Fruit fly (Drosophila melanogaster) whole organism, prepupa: ENCODE measurements around the gene CG42404.

Experiments used
- Blimp-1 ChIP-seq: fragments of 200-800 bp; sonication (Bioruptor generic); optimal IDR thresholded peaks from 3 replicates; lab custom pipeline; 2017; ENCODE audit warnings: missing biosample characterization, missing genetic modification characterization, mild to moderate bottlenecking, moderate library complexity, missing genetic modification reagents
- CG10669 ChIP-seq: fragments of 200-800 bp; sonication (Bioruptor generic); optimal IDR thresholded peaks from 3 replicates; lab custom pipeline; 2018; ENCODE audit warnings: missing biosample characterization, mild to moderate bottlenecking, missing genetic modification characterization, moderate library complexity
- CG11294 ChIP-seq: fragments of 200-800 bp; sonication (Bioruptor generic); IDR thresholded peaks from 2 replicates; pipeline ENCODE4 v1.3.6; 2022; ENCODE audit warnings: missing biosample characterization, missing genetic modification characterization
- CG11762 ChIP-seq: fragments of 200-800 bp; sonication (Bioruptor generic); optimal IDR thresholded peaks from 3 replicates; lab custom pipeline; 2016; ENCODE audit warnings: missing biosample characterization, missing genetic modification characterization; ENCODE audit not compliant: insufficient read depth
- CG11902 ChIP-seq: fragments of 200-800 bp; sonication (Bioruptor generic); optimal IDR thresholded peaks from 3 replicates; lab custom pipeline; 2016; ENCODE audit warnings: missing biosample characterization, missing genetic modification characterization
- CG15336 ChIP-seq: fragments of 200-800 bp; sonication (Bioruptor generic); IDR thresholded peaks from 2 replicates; pipeline ENCODE4 v1.3.6; 2022; ENCODE audit warnings: missing biosample characterization, missing genetic modification characterization
- CG1621 ChIP-seq: fragments of 200-800 bp; sonication (Bioruptor generic); optimal IDR thresholded peaks from 3 replicates; lab custom pipeline; 2018; ENCODE audit warnings: missing biosample characterization, mild to moderate bottlenecking, missing genetic modification characterization
- CG16779 ChIP-seq: fragments of 200-800 bp; sonication (Bioruptor generic); optimal IDR thresholded peaks from 3 replicates; lab custom pipeline; 2017; ENCODE audit warnings: missing biosample characterization, mild to moderate bottlenecking, missing genetic modification characterization
- CG3032 ChIP-seq: fragments of 200-800 bp; optimal IDR thresholded peaks from 2 replicates; lab custom pipeline; 2019; ENCODE audit warnings: missing biosample characterization, mild to moderate bottlenecking, missing genetic modification characterization, moderate library complexity
- CG32006 ChIP-seq: fragments of 200-800 bp; sonication (Bioruptor generic); optimal IDR thresholded peaks from 3 replicates; lab custom pipeline; 2017; ENCODE audit warnings: missing biosample characterization, mild to moderate bottlenecking, missing genetic modification characterization
- CG34406 ChIP-seq: fragments of 200-800 bp; sonication (Bioruptor generic); optimal IDR thresholded peaks from 3 replicates; lab custom pipeline; 2016; ENCODE audit warnings: missing biosample characterization, missing genetic modification characterization
- CG3919 ChIP-seq: fragments of 200-800 bp; sonication (Bioruptor generic); optimal IDR thresholded peaks from 3 replicates; lab custom pipeline; 2016; ENCODE audit warnings: missing biosample characterization, missing genetic modification characterization
- CG4318 ChIP-seq: fragments of 200-800 bp; sonication (Bioruptor generic); optimal IDR thresholded peaks from 3 replicates; lab custom pipeline; 2017; ENCODE audit warnings: missing biosample characterization, mild to moderate bottlenecking, missing genetic modification characterization
- CG6163 ChIP-seq: fragments of 200-800 bp; sonication (Bioruptor generic); IDR thresholded peaks from 3 replicates; pipeline ENCODE4 v1.3.6; 2022; ENCODE audit warnings: missing biosample characterization, missing genetic modification characterization
- CG6276 ChIP-seq: fragments of 200-800 bp; sonication (Bioruptor generic); optimal IDR thresholded peaks from 2 replicates; lab custom pipeline; 2017; ENCODE audit warnings: missing biosample characterization, mild to moderate bottlenecking, missing genetic modification characterization
- CG6792 ChIP-seq: fragments of 200-800 bp; sonication (Bioruptor generic); optimal IDR thresholded peaks from 3 replicates; lab custom pipeline; 2016; ENCODE audit warnings: missing biosample characterization, missing genetic modification characterization
- CG6808 ChIP-seq: fragments of 200-800 bp; sonication (Bioruptor generic); optimal IDR thresholded peaks from 3 replicates; lab custom pipeline; 2017; ENCODE audit warnings: missing biosample characterization, missing genetic modification characterization, mild to moderate bottlenecking, moderate library complexity, missing genetic modification reagents
- CG6854 ChIP-seq: fragments of 200-800 bp; sonication (Bioruptor generic); optimal IDR thresholded peaks from 2 replicates; lab custom pipeline; 2017; ENCODE audit warnings: missing biosample characterization, mild to moderate bottlenecking, missing genetic modification characterization
- CG7368 ChIP-seq: fragments of 200-800 bp; sonication (Bioruptor generic); optimal IDR thresholded peaks from 3 replicates; lab custom pipeline; 2016; ENCODE audit warnings: missing biosample characterization, missing genetic modification characterization
- CG8119 ChIP-seq: fragments of 200-800 bp; sonication (Bioruptor generic); IDR thresholded peaks from 3 replicates; pipeline ENCODE4 v1.3.6; 2022; ENCODE audit warnings: missing biosample characterization, missing genetic modification characterization
- CG8319 ChIP-seq: fragments of 200-800 bp; sonication (Bioruptor generic); optimal IDR thresholded peaks from 3 replicates; lab custom pipeline; 2016; ENCODE audit warnings: missing biosample characterization, missing genetic modification characterization
- CG9139 ChIP-seq: fragments of 200-800 bp; sonication (Bioruptor generic); optimal IDR thresholded peaks from 3 replicates; lab custom pipeline; 2017; ENCODE audit warnings: missing biosample characterization, mild to moderate bottlenecking, missing genetic modification characterization
- Eip75B ChIP-seq: fragments of 200-800 bp; sonication (Bioruptor generic); optimal IDR thresholded peaks from 3 replicates; lab custom pipeline; 2016; ENCODE audit warnings: missing biosample characterization, missing genetic modification characterization
- Eip78C ChIP-seq: fragments of 200-800 bp; sonication (Bioruptor generic); peaks from one replicate; lab custom pipeline; 2016; ENCODE audit warnings: missing biosample characterization, missing genetic modification characterization
- Eip93F ChIP-seq: fragments of 200-800 bp; sonication (Bioruptor generic); optimal IDR thresholded peaks from 2 replicates; lab custom pipeline; 2016; ENCODE audit warnings: missing biosample characterization, mild to moderate bottlenecking, missing genetic modification characterization
- Ets21C ChIP-seq: fragments of 200-800 bp; sonication (Bioruptor generic); optimal IDR thresholded peaks from 3 replicates; lab custom pipeline; 2016; ENCODE audit warnings: missing biosample characterization, missing genetic modification characterization
- Ets96B ChIP-seq: fragments of 200-800 bp; optimal IDR thresholded peaks from 2 replicates; lab custom pipeline; 2019; ENCODE audit warnings: missing biosample characterization, mild to moderate bottlenecking, missing genetic modification characterization, moderate library complexity
- Gug ChIP-seq: fragments of 200-800 bp; sonication (Bioruptor generic); IDR thresholded peaks from 2 replicates; pipeline ENCODE4 v1.3.6; 2022; ENCODE audit warnings: missing biosample characterization, missing genetic modification characterization
- Hr38 ChIP-seq: sonication (Bioruptor generic); optimal IDR thresholded peaks from 2 replicates; lab custom pipeline; 2016; ENCODE audit warnings: missing biosample characterization, missing genetic modification characterization
- Hr39 ChIP-seq: fragments of 200-800 bp; sonication (Bioruptor generic); optimal IDR thresholded peaks from 2 replicates; lab custom pipeline; 2016; ENCODE audit warnings: missing biosample characterization, missing genetic modification characterization
- Hr4 ChIP-seq: fragments of 200-800 bp; sonication (Bioruptor generic); optimal IDR thresholded peaks from 3 replicates; lab custom pipeline; 2016; ENCODE audit warnings: missing biosample characterization, missing genetic modification characterization
- Lpt ChIP-seq: fragments of 200-800 bp; sonication (Bioruptor generic); optimal IDR thresholded peaks from 3 replicates; lab custom pipeline; 2016; ENCODE audit warnings: missing biosample characterization, missing genetic modification characterization
- Met ChIP-seq: fragments of 200-800 bp; sonication (Bioruptor generic); optimal IDR thresholded peaks from 3 replicates; lab custom pipeline; 2016; ENCODE audit warnings: missing biosample characterization, missing genetic modification characterization
- Smox ChIP-seq: fragments of 200-800 bp; sonication (Bioruptor generic); optimal IDR thresholded peaks from 3 replicates; lab custom pipeline; 2016; ENCODE audit warnings: missing biosample characterization, missing genetic modification characterization
- Sox102F ChIP-seq: fragments of 200-800 bp; sonication (Bioruptor generic); optimal IDR thresholded peaks from 2 replicates; lab custom pipeline; 2016; ENCODE audit warnings: missing biosample characterization, mild to moderate bottlenecking, missing genetic modification characterization
- Sox14 ChIP-seq: fragments of 200-800 bp; sonication (Bioruptor generic); optimal IDR thresholded peaks from 3 replicates; lab custom pipeline; 2016; ENCODE audit warnings: missing biosample characterization, missing genetic modification characterization
- Sox15 ChIP-seq: fragments of 200-800 bp; sonication (Bioruptor generic); optimal IDR thresholded peaks from 3 replicates; lab custom pipeline; 2016; ENCODE audit warnings: missing biosample characterization, missing genetic modification characterization
- achi ChIP-seq: fragments of 200-800 bp; sonication (Bioruptor generic); optimal IDR thresholded peaks from 3 replicates; lab custom pipeline; 2016; ENCODE audit warnings: missing biosample characterization, missing genetic modification characterization
- acj6 ChIP-seq: fragments of 200-800 bp; sonication (Bioruptor generic); optimal IDR thresholded peaks from 3 replicates; lab custom pipeline; 2016; ENCODE audit warnings: missing biosample characterization, missing genetic modification characterization
- cyc ChIP-seq: fragments of 200-800 bp; sonication (Bioruptor generic); optimal IDR thresholded peaks from 3 replicates; lab custom pipeline; 2016; ENCODE audit warnings: missing biosample characterization, missing genetic modification characterization
- dac ChIP-seq: fragments of 200-800 bp; sonication (Bioruptor generic); optimal IDR thresholded peaks from 2 replicates; lab custom pipeline; 2017; ENCODE audit warnings: missing biosample characterization, mild to moderate bottlenecking, missing genetic modification characterization
- dsx ChIP-seq: fragments of 200-800 bp; optimal IDR thresholded peaks from 3 replicates; lab custom pipeline; 2019; ENCODE audit warnings: missing biosample characterization, mild to moderate bottlenecking, missing genetic modification characterization, moderate library complexity; ENCODE audit not compliant: poor library complexity, severe bottlenecking
- eg ChIP-seq: fragments of 200-800 bp; sonication (Bioruptor generic); IDR thresholded peaks from 3 replicates; pipeline ENCODE4 v1.3.6; 2022; ENCODE audit warnings: missing biosample characterization, missing genetic modification characterization
- fd59A ChIP-seq: fragments of 200-800 bp; sonication (Bioruptor generic); optimal IDR thresholded peaks from 2 replicates; lab custom pipeline; 2017; ENCODE audit warnings: missing biosample characterization, mild to moderate bottlenecking, missing genetic modification characterization, missing genetic modification reagents
- fd85E ChIP-seq: fragments of 200-800 bp; sonication (Bioruptor generic); optimal IDR thresholded peaks from 3 replicates; lab custom pipeline; 2016; ENCODE audit warnings: missing biosample characterization, missing genetic modification characterization
- fkh ChIP-seq: fragments of 200-800 bp; sonication (Bioruptor generic); optimal IDR thresholded peaks from 3 replicates; lab custom pipeline; 2017; ENCODE audit warnings: missing biosample characterization, mild to moderate bottlenecking, missing genetic modification characterization, moderate library complexity
- lz ChIP-seq: fragments of 200-800 bp; sonication (Bioruptor generic); optimal IDR thresholded peaks from 3 replicates; lab custom pipeline; 2016; ENCODE audit warnings: missing biosample characterization, missing genetic modification characterization
- net ChIP-seq: fragments of 200-800 bp; sonication (Bioruptor generic); optimal IDR thresholded peaks from 3 replicates; lab custom pipeline; 2016; ENCODE audit warnings: missing biosample characterization, missing genetic modification characterization
- pdm3 ChIP-seq: fragments of 200-800 bp; sonication (Bioruptor generic); optimal IDR thresholded peaks from 3 replicates; lab custom pipeline; 2016; ENCODE audit warnings: missing biosample characterization, missing genetic modification characterization
- salr ChIP-seq, 2 experiments: fragments of 200-800 bp; sonication (Bioruptor generic); optimal IDR thresholded peaks; 3 replicates each; lab custom pipeline; 2016 to 2018; ENCODE audit warnings: missing biosample characterization in 2 of 2, missing genetic modification characterization in 2 of 2, mild to moderate bottlenecking in 1 of 2
- spab ChIP-seq: fragments of 200-800 bp; sonication (Bioruptor generic); optimal IDR thresholded peaks from 2 replicates; lab custom pipeline; 2017; ENCODE audit warnings: missing biosample characterization, mild to moderate bottlenecking, missing genetic modification characterization, missing genetic modification reagents
- svp ChIP-seq: fragments of 200-800 bp; sonication (Bioruptor generic); peaks from one replicate; lab custom pipeline; 2016; ENCODE audit warnings: missing biosample characterization, missing genetic modification characterization
- vri ChIP-seq: fragments of 200-800 bp; sonication (Bioruptor generic); optimal IDR thresholded peaks from 3 replicates; lab custom pipeline; 2016; ENCODE audit warnings: missing biosample characterization, mild to moderate bottlenecking, missing genetic modification characterization

Gene CG42404

dm6 chr3R:15290642-15291118 lies 40.8 kb downstream of the CG42404 start, which contains the start of gene CG45218:
Gene CG45218 (minus strand): TSS chr3R:15290799.
- no peak for TF ChIP-seq Blimp-1 (GFP tag; lab: Kevin White, UChicago)
- TF ChIP-seq CG3919 (GFP tag; lab: Kevin White, UChicago) = peak; percentile 25
- TF ChIP-seq CG6276 (GFP tag; lab: Kevin White, UChicago) = no peak
- no peak for TF ChIP-seq CG6808
- TF ChIP-seq Sox102F (GFP tag; lab: Kevin White, UChicago) = peak; percentile 6
- no peak for TF ChIP-seq CG10669 (GFP tag; lab: Kevin White, UChicago)
- TF ChIP-seq fkh = no peak
- no peak for TF ChIP-seq CG7368 (GFP tag; lab: Kevin White, UChicago)
- TF ChIP-seq svp (GFP tag; lab: Kevin White, UChicago) = peak; percentile 78
- TF ChIP-seq cyc (GFP tag; lab: Kevin White, UChicago) = no peak
- no peak for TF ChIP-seq CG8119
- TF ChIP-seq CG1621 (tag; lab: Kevin White, UChicago) = peak; percentile 14
- TF ChIP-seq dac (GFP tag; lab: Kevin White, UChicago) = no peak
- no peak for TF ChIP-seq CG11902 (GFP tag; lab: Kevin White, UChicago)
- no peak for TF ChIP-seq Sox15 (GFP tag; lab: Kevin White, UChicago)
- no peak for TF ChIP-seq CG11762 (GFP tag; lab: Kevin White, UChicago)
- no peak for TF ChIP-seq Ets21C (GFP tag; lab: Kevin White, UChicago)
- TF ChIP-seq CG15336 (GFP tag; lab: Robert Waterston, UW) = no peak
- TF ChIP-seq Hr38 = no peak
- no peak for TF ChIP-seq Gug
- no peak for TF ChIP-seq Smox (GFP tag; lab: Kevin White, UChicago)
- no peak for TF ChIP-seq acj6 (GFP tag; lab: Kevin White, UChicago)
- no peak for TF ChIP-seq Hr4 (GFP tag; lab: Kevin White, UChicago)
- no peak for TF ChIP-seq lz (GFP tag; lab: Kevin White, UChicago)
- TF ChIP-seq achi = no peak
- TF ChIP-seq Sox14 = peak; percentile 22
- no peak for TF ChIP-seq Lpt
- TF ChIP-seq CG4318 = no peak
- TF ChIP-seq salr (GFP tag; optimal IDR thresholded peaks at IDR 0.05; lab: Kevin White, UChicago) = peak in 1 of 2 experiments; percentile 0
- peak; percentile 59 for TF ChIP-seq Eip78C (GFP tag; lab: Kevin White, UChicago)
- TF ChIP-seq CG6854 (GFP tag; lab: Kevin White, UChicago) = no peak
- peak; percentile 7 for TF ChIP-seq CG9139
- TF ChIP-seq Ets96B (tag; lab: Kevin White, UChicago) = no peak
- no peak for TF ChIP-seq spab (GFP tag; lab: Kevin White, UChicago)
- TF ChIP-seq Eip75B = no peak
- peak; percentile 51 for TF ChIP-seq vri (GFP tag; lab: Kevin White, UChicago)
- no peak for TF ChIP-seq Hr39 (GFP tag; lab: Kevin White, UChicago)
- no peak for TF ChIP-seq CG6163 (GFP tag; lab: Robert Waterston, UW)
- no peak for TF ChIP-seq Met (GFP tag; lab: Kevin White, UChicago)
- peak; percentile 63 for TF ChIP-seq dsx
- TF ChIP-seq CG6792 (GFP tag; lab: Kevin White, UChicago) = no peak
- TF ChIP-seq eg (GFP tag; lab: Robert Waterston, UW) = no peak
- no peak for TF ChIP-seq CG11294 (GFP tag; lab: Robert Waterston, UW)
- TF ChIP-seq Eip93F = no peak
- no peak for TF ChIP-seq CG34406 (GFP tag; lab: Kevin White, UChicago)
- TF ChIP-seq CG8319 = no peak
- peak; percentile 4 for TF ChIP-seq CG16779 (tag; lab: Kevin White, UChicago)
- TF ChIP-seq fd59A = no peak
- no peak for TF ChIP-seq pdm3
- TF ChIP-seq CG32006 = no peak
- TF ChIP-seq net = no peak
- no peak for TF ChIP-seq CG3032 (tag; lab: Kevin White, UChicago)
- no peak for TF ChIP-seq fd85E (GFP tag; lab: Kevin White, UChicago)
